In genomic region chr3L:17352812-17353211, dm6 we compare ENCODE assay signal across 4 fruit fly cellular contexts.
TF ChIP-seq lines count a peak whose summit lies in the region.

No protein-coding gene starts in this region.

- TF ChIP-seq CTCF in S2 (optimal IDR thresholded peaks at IDR 0.05; lab: Kevin White, UChicago): peak; percentile 54 to 70
- peak; percentile 74 for TF ChIP-seq CTCF in whole organism, embryonic (GFP tag; optimal IDR thresholded peaks at IDR 0.05; lab: Kevin White, UChicago)

TF ChIP-seq in whole organism, adult, 20 proteins besides CTCF, POLR2A, EP300 and RAD21:
- TF ChIP-seq ovo (GFP tag; optimal IDR thresholded peaks at IDR 0.05; lab: Kevin White, UChicago): peak; percentile 70
- peak; percentile 69 for TF ChIP-seq toe (GFP tag; optimal IDR thresholded peaks at IDR 0.05; lab: Kevin White, UChicago)
- TF ChIP-seq Hr96 (GFP tag; optimal IDR thresholded peaks at IDR 0.05; lab: Kevin White, UChicago): no peak
- TF ChIP-seq bab1 (GFP tag; optimal IDR thresholded peaks at IDR 0.05; lab: Kevin White, UChicago): peak; percentile 34
- no peak for TF ChIP-seq CG5204 (GFP tag; optimal IDR thresholded peaks at IDR 0.05; lab: Kevin White, UChicago)
- TF ChIP-seq pad (GFP tag; optimal IDR thresholded peaks at IDR 0.05; lab: Kevin White, UChicago): peak; percentile 90
- peak; percentile 46 for TF ChIP-seq Mnt (GFP tag; optimal IDR thresholded peaks at IDR 0.05; lab: Kevin White, UChicago)

TF ChIP-seq in whole organism, embryonic, 481 proteins besides CTCF, POLR2A, EP300 and RAD21 (continues in another document):
- TF ChIP-seq gcm2 (GFP tag; optimal IDR thresholded peaks at IDR 0.05; lab: Kevin White, UChicago) (no peak), prd (optimal IDR thresholded peaks at IDR 0.05; lab: Kevin White, UChicago) (no peak), prd (GFP tag; IDR thresholded peaks at IDR 0.05; lab: Robert Waterston, UW) (no peak), NC2α (GFP tag; optimal IDR thresholded peaks at IDR 0.05; lab: Kevin White, UChicago) (no peak), CG15479 (GFP tag; optimal IDR thresholded peaks at IDR 0.05; lab: Kevin White, UChicago) (no peak), C15 (GFP tag; IDR thresholded peaks at IDR 0.05; lab: Robert Waterston, UW) (no peak), Dfd (GFP tag; optimal IDR thresholded peaks at IDR 0.05; lab: Kevin White, UChicago) (no peak), gsb (GFP tag; IDR thresholded peaks at IDR 0.05; lab: Robert Waterston, UW) (no peak), CG10366 (GFP tag; IDR thresholded peaks at IDR 0.05; lab: Robert Waterston, UW) (no peak), CG1792 (GFP tag; optimal IDR thresholded peaks at IDR 0.05; lab: Kevin White, UChicago) (no peak), CG18619 (GFP tag; optimal IDR thresholded peaks at IDR 0.05; lab: Kevin White, UChicago) (no peak), E2f2 (GFP tag; IDR thresholded peaks at IDR 0.05; lab: Robert Waterston, UW) (peak; percentile 59), HLHmδ (GFP tag; optimal IDR thresholded peaks at IDR 0.05; lab: Kevin White, UChicago) (no peak), Eip74EF (GFP tag; optimal IDR thresholded peaks at IDR 0.05; lab: Kevin White, UChicago) (no peak), dan (GFP tag; IDR thresholded peaks at IDR 0.05; lab: Robert Waterston, UW) (no peak), ro (GFP tag; IDR thresholded peaks at IDR 0.05; lab: Robert Waterston, UW) (no peak), run (tag; optimal IDR thresholded peaks at IDR 0.05; lab: Kevin White, UChicago) (no peak), dysf (GFP tag; IDR thresholded peaks at IDR 0.05; lab: Robert Waterston, UW) (no peak), tin (GFP tag; optimal IDR thresholded peaks at IDR 0.05; lab: Kevin White, UChicago) (no peak), peb (GFP tag; IDR thresholded peaks at IDR 0.05; lab: Robert Waterston, UW) (no peak), Hr39 (optimal IDR thresholded peaks at IDR 0.05; lab: Kevin White, UChicago) (no peak), CG31388 (GFP tag; optimal IDR thresholded peaks at IDR 0.05; lab: Kevin White, UChicago) (no peak), Ptx1 (GFP tag; IDR thresholded peaks at IDR 0.05; lab: Robert Waterston, UW) (no peak), Fer1 (GFP tag; optimal IDR thresholded peaks at IDR 0.05; lab: Kevin White, UChicago) (no peak), Oli (tag; optimal IDR thresholded peaks at IDR 0.05; lab: Kevin White, UChicago) (no peak), Meics (GFP tag; optimal IDR thresholded peaks at IDR 0.05; lab: Kevin White, UChicago) (no peak), cad (GFP tag; optimal IDR thresholded peaks at IDR 0.05; lab: Kevin White, UChicago) (no peak), CG10147 (GFP tag; optimal IDR thresholded peaks at IDR 0.05; lab: Kevin White, UChicago) (no peak), CG13894 (tag; optimal IDR thresholded peaks at IDR 0.05; lab: Kevin White, UChicago) (no peak), CG3847 (GFP tag; IDR thresholded peaks at IDR 0.05; lab: Robert Waterston, UW) (peak; percentile 58), CG6689 (GFP tag; IDR thresholded peaks at IDR 0.05; lab: Robert Waterston, UW) (no peak), Vsx1 (GFP tag; optimal IDR thresholded peaks at IDR 0.05; lab: Kevin White, UChicago) (no peak), CG18011 (GFP tag; optimal IDR thresholded peaks at IDR 0.05; lab: Kevin White, UChicago) (no peak), Sox100B (GFP tag; optimal IDR thresholded peaks at IDR 0.05; lab: Kevin White, UChicago) (no peak), CG11456 (GFP tag; IDR thresholded peaks at IDR 0.05; lab: Robert Waterston, UW) (no peak), HLH54F (GFP tag; optimal IDR thresholded peaks at IDR 0.05; lab: Kevin White, UChicago) (no peak), CG12659 (GFP tag; optimal IDR thresholded peaks at IDR 0.05; lab: Kevin White, UChicago) (peak; percentile 12), CG6791 (GFP tag; IDR thresholded peaks at IDR 0.05; lab: Robert Waterston, UW; ENCODE audit: partially characterized antibody) (no peak; the same call in 2 of the 3 replicates), Hand (GFP tag; optimal IDR thresholded peaks at IDR 0.05; lab: Kevin White, UChicago) (no peak), sob (GFP tag; IDR thresholded peaks at IDR 0.05; lab: Robert Waterston, UW) (0 out of 2 replicates have a peak, but pooled peaks have one; percentile 15), Poxn (GFP tag; IDR thresholded peaks at IDR 0.05; lab: Robert Waterston, UW) (no peak), Adf1 (GFP tag; IDR thresholded peaks at IDR 0.05; lab: Robert Waterston, UW) (no peak), Neu2 (GFP tag; optimal IDR thresholded peaks at IDR 0.05; lab: Kevin White, UChicago; ENCODE audit: borderline replicate concordance) (no peak), CG10209 (GFP tag; optimal IDR thresholded peaks at IDR 0.05; lab: Kevin White, UChicago) (no peak), fru (optimal IDR thresholded peaks at IDR 0.05; lab: Kevin White, UChicago) (no peak)

TF ChIP-seq in whole organism, wandering third instar larva, 38 proteins besides CTCF, POLR2A, EP300 and RAD21:
- TF ChIP-seq CrebA (GFP tag; optimal IDR thresholded peaks at IDR 0.05; lab: Kevin White, UChicago; ENCODE audit: borderline replicate concordance): no peak
- TF ChIP-seq OdsH (GFP tag; optimal IDR thresholded peaks at IDR 0.05; lab: Kevin White, UChicago): no peak
- TF ChIP-seq GATAd (GFP tag; optimal IDR thresholded peaks at IDR 0.05; lab: Kevin White, UChicago): no peak
- no peak for TF ChIP-seq dmrt93B (GFP tag; optimal IDR thresholded peaks at IDR 0.05; lab: Kevin White, UChicago)
- no peak for TF ChIP-seq Dif (GFP tag; optimal IDR thresholded peaks at IDR 0.05; lab: Kevin White, UChicago; ENCODE audit: partially characterized antibody)
- TF ChIP-seq rgr (GFP tag; optimal IDR thresholded peaks at IDR 0.05; lab: Kevin White, UChicago): peak; percentile 28
- TF ChIP-seq Dfd (GFP tag; optimal IDR thresholded peaks at IDR 0.05; lab: Kevin White, UChicago): no peak
- no peak for TF ChIP-seq dl (GFP tag; optimal IDR thresholded peaks at IDR 0.05; lab: Kevin White, UChicago; ENCODE audit: insufficient read depth in 1 of 2, partially characterized antibody in 2 of 2)
- no peak for TF ChIP-seq brk (GFP tag; optimal IDR thresholded peaks at IDR 0.05; lab: Kevin White, UChicago)
- TF ChIP-seq Myc (optimal IDR thresholded peaks at IDR 0.05; lab: Kevin White, UChicago): peak; percentile 74
- TF ChIP-seq N (GFP tag; optimal IDR thresholded peaks at IDR 0.05; lab: Kevin White, UChicago): no peak
- TF ChIP-seq dsf (GFP tag; optimal IDR thresholded peaks at IDR 0.05; lab: Kevin White, UChicago; ENCODE audit: borderline replicate concordance): no peak
- TF ChIP-seq pan (optimal IDR thresholded peaks at IDR 0.05; lab: Kevin White, UChicago): no peak
- TF ChIP-seq Mio (GFP tag; optimal IDR thresholded peaks at IDR 0.05; lab: Kevin White, UChicago): no peak
- no peak for TF ChIP-seq Hnf4 (GFP tag; optimal IDR thresholded peaks at IDR 0.05; lab: Kevin White, UChicago)
- TF ChIP-seq sage (GFP tag; optimal IDR thresholded peaks at IDR 0.05; lab: Kevin White, UChicago): no peak
- peak; percentile 40 for TF ChIP-seq fru (GFP tag; optimal IDR thresholded peaks at IDR 0.05; lab: Kevin White, UChicago)
- no peak for TF ChIP-seq tai (GFP tag; optimal IDR thresholded peaks at IDR 0.05; lab: Kevin White, UChicago)
- no peak for TF ChIP-seq Rel (GFP tag; optimal IDR thresholded peaks at IDR 0.05; lab: Kevin White, UChicago)
- no peak for TF ChIP-seq Rel (tag; optimal IDR thresholded peaks at IDR 0.05; lab: Kevin White, UChicago)
- TF ChIP-seq sv (GFP tag; optimal IDR thresholded peaks at IDR 0.05; lab: Kevin White, UChicago): no peak
